Worm (Caenorhabditis elegans): Measurements from ENCODE around the gene ceh-18.
A peak's percentile ranks its signal among the peaks of the same experiment; 100 is the strongest.

ceh-18 gene

ce11 chrX:3819697-3820096 lies 37.9 kb downstream of the ceh-18 start:
- TF ChIP-seq lin-13 (GFP tag; optimal IDR thresholded peaks at IDR 0.05) (no peak), ztf-1 (GFP tag; conservative IDR thresholded peaks at IDR 0.05) (no peak), mab-5 (tag; optimal IDR thresholded peaks at IDR 0.05) (no peak), nhr-25 (tag; optimal IDR thresholded peaks at IDR 0.05) (no peak), nhr-129 (tag; optimal IDR thresholded peaks at IDR 0.05) (peak; percentile 27), nhr-6 (tag; optimal IDR thresholded peaks at IDR 0.05) (no peak), F13H6.1 (tag; optimal IDR thresholded peaks at IDR 0.05) (peak; percentile 48)

ce11 chrX:3818856-3819524 lies 38.6 kb downstream of the ceh-18 start:
- TF ChIP-seq unc-39 (tag; optimal IDR thresholded peaks at IDR 0.05), result no peak
- no peak for TF ChIP-seq ztf-11 (tag; optimal IDR thresholded peaks at IDR 0.05)
- peak; percentile 53 for TF ChIP-seq crh-2 (tag; optimal IDR thresholded peaks at IDR 0.05)
- TF ChIP-seq sem-4 (tag; optimal IDR thresholded peaks at IDR 0.05), result no peak
- TF ChIP-seq nhr-10 (tag; optimal IDR thresholded peaks at IDR 0.05), result no peak
- no peak for TF ChIP-seq nhr-12 (tag; optimal IDR thresholded peaks at IDR 0.05)
- TF ChIP-seq nhr-23 (tag; optimal IDR thresholded peaks at IDR 0.05), result no peak
- no peak for TF ChIP-seq aly-2 (tag; optimal IDR thresholded peaks at IDR 0.05)
- TF ChIP-seq fos-1 (tag; optimal IDR thresholded peaks at IDR 0.05), result peak; percentile 61
- no peak for TF ChIP-seq mdl-1 (tag; optimal IDR thresholded peaks at IDR 0.05)
- no peak for TF ChIP-seq peb-1 (tag; optimal IDR thresholded peaks at IDR 0.05)
- no peak for TF ChIP-seq ztf-1 (GFP tag; conservative IDR thresholded peaks at IDR 0.05)
- TF ChIP-seq gmeb-1 (tag; optimal IDR thresholded peaks at IDR 0.05), result peak; percentile 34
- TF ChIP-seq ZK546.5 (tag; optimal IDR thresholded peaks at IDR 0.05), result no peak
- TF ChIP-seq blmp-1 (tag; optimal IDR thresholded peaks at IDR 0.05; ENCODE audit: insufficient read depth), result peak; percentile 91
- TF ChIP-seq elt-3 (tag; optimal IDR thresholded peaks at IDR 0.05), result no peak
- no peak for TF ChIP-seq lsy-2 (tag; optimal IDR thresholded peaks at IDR 0.05)
- TF ChIP-seq ceh-16 (tag; optimal IDR thresholded peaks at IDR 0.05), result no peak
- no peak for TF ChIP-seq unc-55 (GFP tag; optimal IDR thresholded peaks at IDR 0.05)
- TF ChIP-seq nhr-237 (tag; optimal IDR thresholded peaks at IDR 0.05), result no peak
- TF ChIP-seq ztf-4 (tag; optimal IDR thresholded peaks at IDR 0.05), result no peak
- TF ChIP-seq nhr-129 (tag; optimal IDR thresholded peaks at IDR 0.05), result no peak
- no peak for TF ChIP-seq nhr-21 (tag; optimal IDR thresholded peaks at IDR 0.05)
- TF ChIP-seq snpc-4 (tag; optimal IDR thresholded peaks at IDR 0.05), result no peak
- no peak for TF ChIP-seq dmd-4 (tag; optimal IDR thresholded peaks at IDR 0.05)
- TF ChIP-seq sma-9 (GFP tag; optimal IDR thresholded peaks at IDR 0.05), result peak; percentile 81
- TF ChIP-seq sma-9 (tag; optimal IDR thresholded peaks at IDR 0.05), result no peak
- no peak for TF ChIP-seq lin-11 (tag; optimal IDR thresholded peaks at IDR 0.05)

- TF ChIP-seq ztf-4 (tag; optimal IDR thresholded peaks at IDR 0.05) (no peak), fos-1 (tag; optimal IDR thresholded peaks at IDR 0.05) (peak; percentile 13)
Measured at ce11 chrX:3814827-3815226, 42.8 kb downstream of the ceh-18 start.

ce11 chrX:3807166-3807565 lies 50.4 kb downstream of the ceh-18 start, which contains the start of gene F35A5.1:
TSS of gene F35A5.1 (plus strand) at chrX:3807466.
- TF ChIP-seq mbf-1 (tag; optimal IDR thresholded peaks at IDR 0.05), result no peak
- no peak for TF ChIP-seq dmd-4 (tag; optimal IDR thresholded peaks at IDR 0.05)
- TF ChIP-seq aly-2 (tag; optimal IDR thresholded peaks at IDR 0.05), result no peak
- no peak for TF ChIP-seq egl-27 (tag; optimal IDR thresholded peaks at IDR 0.05)
- no peak for TF ChIP-seq nhr-6 (tag; optimal IDR thresholded peaks at IDR 0.05)
- no peak for TF ChIP-seq nhr-77 (tag; optimal IDR thresholded peaks at IDR 0.05)
- no peak for TF ChIP-seq gmeb-1 (tag; optimal IDR thresholded peaks at IDR 0.05)

ce11 chrX:3804837-3805236 lies 52.8 kb downstream of the ceh-18 start, which contains the start of gene F35A5.2:
TSS of gene F35A5.2 (plus strand) at chrX:3805137.
- TF ChIP-seq nhr-23 (tag; optimal IDR thresholded peaks at IDR 0.05), result no peak
- TF ChIP-seq nhr-11 (tag; optimal IDR thresholded peaks at IDR 0.05), result no peak
- TF ChIP-seq nhr-21 (tag; optimal IDR thresholded peaks at IDR 0.05), result no peak
- no peak for TF ChIP-seq ceh-16 (tag; optimal IDR thresholded peaks at IDR 0.05)
- no peak for TF ChIP-seq elt-3 (tag; optimal IDR thresholded peaks at IDR 0.05)
- no peak for TF ChIP-seq C34F6.9 (tag; optimal IDR thresholded peaks at IDR 0.05)
- TF ChIP-seq crh-2 (tag; optimal IDR thresholded peaks at IDR 0.05), result no peak
- no peak for TF ChIP-seq nhr-129 (tag; optimal IDR thresholded peaks at IDR 0.05)
